Worm (Caenorhabditis elegans) whole organism, L2 larva: ENCODE measurements around the gene ttc-7.

Experiments used
- C34F6.9 ChIP-seq: fragments of 150-350 bp; optimal IDR thresholded peaks from 2 replicates; lab custom pipeline; 2014; ENCODE audit warnings: missing biosample characterization, missing genetic modification characterization
- F13H6.1 ChIP-seq: sonication (generic microtip); optimal IDR thresholded peaks from 2 replicates; lab custom pipeline; 2016; ENCODE audit warnings: missing genetic modification characterization, missing compliant biosample characterization
- R02D3.7 ChIP-seq: fragments of 150-350 bp; optimal IDR thresholded peaks from 2 replicates; lab custom pipeline; 2014; ENCODE audit warnings: missing biosample characterization, missing genetic modification characterization
- ZK546.5 ChIP-seq: sonication (generic microtip); optimal IDR thresholded peaks from 2 replicates; lab custom pipeline; 2017; ENCODE audit warnings: missing biosample characterization, missing genetic modification characterization
- alr-1 ChIP-seq: fragments of 150-350 bp; optimal IDR thresholded peaks from 2 replicates; lab custom pipeline; 2014; ENCODE audit warnings: missing biosample characterization, missing genetic modification characterization
- aly-2 ChIP-seq: fragments of 150-350 bp; optimal IDR thresholded peaks from 2 replicates; lab custom pipeline; 2014; ENCODE audit warnings: missing biosample characterization, missing genetic modification characterization
- ama-1 ChIP-seq: fragments of 150-350 bp; optimal IDR thresholded peaks from 2 replicates; lab custom pipeline; 2018; ENCODE audit warnings: inconsistent platforms
- ceh-16 ChIP-seq: fragments of 150-350 bp; optimal IDR thresholded peaks from 2 replicates; lab custom pipeline; 2014; ENCODE audit warnings: missing biosample characterization, missing genetic modification characterization
- ceh-82 ChIP-seq: fragments of 150-350 bp; optimal IDR thresholded peaks from 2 replicates; lab custom pipeline; 2014; ENCODE audit warnings: missing biosample characterization, missing genetic modification characterization
- crh-2 ChIP-seq: sonication (generic microtip); optimal IDR thresholded peaks from 2 replicates; lab custom pipeline; 2017; ENCODE audit warnings: missing biosample characterization, missing genetic modification characterization
- dmd-4 ChIP-seq: sonication (generic microtip); optimal IDR thresholded peaks from 2 replicates; lab custom pipeline; 2017; ENCODE audit warnings: missing biosample characterization, missing genetic modification characterization
- egl-27 ChIP-seq: sonication (generic microtip); optimal IDR thresholded peaks from 3 replicates; lab custom pipeline; 2017; ENCODE audit warnings: missing biosample characterization, missing genetic modification reagents, missing genetic modification characterization
- elt-1 ChIP-seq: fragments of 150-350 bp; optimal IDR thresholded peaks from 2 replicates; lab custom pipeline; 2014; ENCODE audit warnings: missing biosample characterization, missing genetic modification characterization
- elt-3 ChIP-seq: sonication (generic microtip); optimal IDR thresholded peaks from 2 replicates; lab custom pipeline; 2017; ENCODE audit warnings: missing biosample characterization, missing genetic modification characterization
- fos-1 ChIP-seq: fragments of 150-350 bp; optimal IDR thresholded peaks from 2 replicates; lab custom pipeline; 2014; ENCODE audit warnings: missing biosample characterization, missing genetic modification characterization
- gmeb-1 ChIP-seq: fragments of 150-350 bp; optimal IDR thresholded peaks from 2 replicates; lab custom pipeline; 2014; ENCODE audit warnings: missing biosample characterization, missing genetic modification characterization
- lin-11 ChIP-seq: fragments of 150-350 bp; sonication (generic microtip); optimal IDR thresholded peaks from 2 replicates; lab custom pipeline; 2014; ENCODE audit warnings: missing biosample characterization, missing genetic modification characterization, inconsistent platforms, mixed read lengths
- lin-13 ChIP-seq: fragments of 150-350 bp; optimal IDR thresholded peaks from 2 replicates; lab custom pipeline; 2014; ENCODE audit warnings: missing biosample characterization, missing genetic modification reagents, missing genetic modification characterization
- lin-39 ChIP-seq: fragments of 150-350 bp; optimal IDR thresholded peaks from 2 replicates; lab custom pipeline; 2014; ENCODE audit warnings: missing biosample characterization, missing genetic modification reagents, missing genetic modification characterization
- lsy-2 ChIP-seq, 2 experiments: fragments of 150-350 bp in 1 of 2; sonication (generic microtip) in 1 of 2; optimal IDR thresholded peaks; 2 replicates each; lab custom pipeline; 2014 to 2017; ENCODE audit warnings: missing biosample characterization in 2 of 2, missing genetic modification characterization in 2 of 2
- mab-5 ChIP-seq: fragments of 150-350 bp; optimal IDR thresholded peaks from 2 replicates; lab custom pipeline; 2014; ENCODE audit warnings: missing biosample characterization, missing genetic modification characterization
- mbf-1 ChIP-seq: sonication (generic microtip); optimal IDR thresholded peaks from 2 replicates; lab custom pipeline; 2017; ENCODE audit warnings: missing biosample characterization, missing genetic modification characterization
- mdl-1 ChIP-seq, 2 experiments: fragments of 150-350 bp in 1 of 2; sonication (generic microtip) in 1 of 2; optimal IDR thresholded peaks; 2 replicates each; lab custom pipeline; 2017; ENCODE audit warnings: missing biosample characterization in 2 of 2, missing genetic modification characterization in 2 of 2
- nhr-11 ChIP-seq: fragments of 150-350 bp; optimal IDR thresholded peaks from 2 replicates; lab custom pipeline; 2014; ENCODE audit warnings: missing biosample characterization, missing genetic modification characterization
- nhr-12 ChIP-seq: fragments of 150-350 bp; optimal IDR thresholded peaks from 2 replicates; lab custom pipeline; 2014; ENCODE audit warnings: missing biosample characterization, missing genetic modification characterization
- nhr-129 ChIP-seq: fragments of 150-350 bp; optimal IDR thresholded peaks from 2 replicates; lab custom pipeline; 2014; ENCODE audit warnings: missing biosample characterization, missing genetic modification characterization
- nhr-21 ChIP-seq: fragments of 150-350 bp; optimal IDR thresholded peaks from 2 replicates; lab custom pipeline; 2014; ENCODE audit warnings: missing biosample characterization, missing genetic modification characterization
- nhr-23 ChIP-seq: fragments of 150-350 bp; optimal IDR thresholded peaks from 2 replicates; lab custom pipeline; 2014; ENCODE audit warnings: missing biosample characterization, missing genetic modification reagents, missing genetic modification characterization
- nhr-237 ChIP-seq: fragments of 150-350 bp; optimal IDR thresholded peaks from 2 replicates; lab custom pipeline; 2014; ENCODE audit warnings: missing biosample characterization, missing genetic modification characterization
- nhr-25 ChIP-seq: fragments of 150-350 bp; sonication (generic microtip); optimal IDR thresholded peaks from 3 replicates; lab custom pipeline; 2014; ENCODE audit warnings: missing biosample characterization, missing genetic modification characterization
- nhr-6 ChIP-seq: fragments of 150-350 bp; optimal IDR thresholded peaks from 2 replicates; lab custom pipeline; 2014; ENCODE audit warnings: missing biosample characterization, missing genetic modification characterization
- nhr-77 ChIP-seq: fragments of 150-350 bp; optimal IDR thresholded peaks from 2 replicates; lab custom pipeline; 2014; ENCODE audit warnings: missing biosample characterization, missing genetic modification characterization
- peb-1 ChIP-seq: fragments of 150-350 bp; optimal IDR thresholded peaks from 2 replicates; lab custom pipeline; 2014; ENCODE audit warnings: missing biosample characterization, missing genetic modification characterization
- sem-4 ChIP-seq: fragments of 150-350 bp; optimal IDR thresholded peaks from 2 replicates; lab custom pipeline; 2014; ENCODE audit warnings: missing biosample characterization, missing genetic modification reagents, missing genetic modification characterization
- skn-1 ChIP-seq: sonication (generic microtip); optimal IDR thresholded peaks from 2 replicates; lab custom pipeline; 2017; ENCODE audit warnings: missing biosample characterization, missing genetic modification characterization
- sma-3 ChIP-seq: sonication (generic microtip); optimal IDR thresholded peaks from 2 replicates; lab custom pipeline; 2016; ENCODE audit warnings: missing genetic modification reagents, missing genetic modification characterization, missing compliant biosample characterization
- sma-9 ChIP-seq, 2 experiments: fragments of 150-350 bp in 1 of 2; sonication (generic microtip) in 1 of 2; optimal IDR thresholded peaks; 2 replicates each; lab custom pipeline; 2014 to 2016; ENCODE audit warnings: missing genetic modification characterization in 2 of 2, mild to moderate bottlenecking in 1 of 2, missing biosample characterization in 1 of 2, missing compliant biosample characterization in 1 of 2, missing genetic modification reagents in 1 of 2, moderate library complexity in 1 of 2
- snpc-4 ChIP-seq: fragments of 150-350 bp; optimal IDR thresholded peaks from 2 replicates; lab custom pipeline; 2014; ENCODE audit warnings: missing biosample characterization, missing genetic modification characterization
- unc-39 ChIP-seq: fragments of 150-350 bp; optimal IDR thresholded peaks from 2 replicates; lab custom pipeline; 2014; ENCODE audit warnings: missing biosample characterization, missing genetic modification characterization
- unc-55 ChIP-seq: fragments of 150-350 bp; sonication (generic microtip); optimal IDR thresholded peaks from 3 replicates; lab custom pipeline; 2014; ENCODE audit warnings: missing biosample characterization, missing genetic modification reagents, missing genetic modification characterization
- unc-62 ChIP-seq: fragments of 150-350 bp; optimal IDR thresholded peaks from 2 replicates; lab custom pipeline; 2014; ENCODE audit warnings: missing biosample characterization, missing genetic modification reagents, missing genetic modification characterization
- zag-1 ChIP-seq: fragments of 150-350 bp; optimal IDR thresholded peaks from 2 replicates; lab custom pipeline; 2014; ENCODE audit warnings: missing biosample characterization, missing genetic modification characterization
- ztf-1 ChIP-seq: fragments of 200-800 bp; sonication (Bioruptor generic); conservative IDR thresholded peaks from 2 replicates; pipeline ENCODE4 v1.3.6; 2022; ENCODE audit warnings: missing genetic modification characterization, missing compliant biosample characterization
- ztf-11 ChIP-seq: sonication (generic microtip); optimal IDR thresholded peaks from 2 replicates; lab custom pipeline; 2017; ENCODE audit warnings: missing biosample characterization, missing genetic modification characterization

Gene ttc-7

ce11 chrIII:1903966-1904365 lies 43.7 kb downstream of the ttc-7 start:
- TF ChIP-seq ZK546.5 (no peak), sma-9 (GFP tag; optimal IDR thresholded peaks at IDR 0.05; lab: Kevin White, UChicago) (no peak), sma-9 (tag; optimal IDR thresholded peaks at IDR 0.05; lab: Kevin White, UChicago) (no peak), lin-13 (GFP tag; lab: Kevin White, UChicago) (no peak), dmd-4 (tag; lab: Kevin White, UChicago) (no peak), egl-27 (no peak), zag-1 (tag; lab: Kevin White, UChicago) (no peak), sma-3 (GFP tag; lab: Kevin White, UChicago) (no peak), nhr-237 (no peak), nhr-12 (tag; lab: Kevin White, UChicago) (no peak)

ce11 chrIII:1905589-1905988 lies 45.4 kb downstream of the ttc-7 start, which contains the start of the genes B0524.6 and pqn-41:
B0524.6 (minus strand) TSS chrIII:1905640.
pqn-41 (plus strand) TSS chrIII:1905958.
- TF ChIP-seq C34F6.9 = peak; percentile 74
- peak; percentile 70 for TF ChIP-seq gmeb-1
- peak; percentile 91 for TF ChIP-seq unc-55
- no peak for TF ChIP-seq lin-11 (tag; lab: Kevin White, UChicago)
- no peak for TF ChIP-seq skn-1
- TF ChIP-seq lsy-2 (tag; optimal IDR thresholded peaks at IDR 0.05; lab: Kevin White, UChicago) = peak in 1 of 2 experiments; percentile 86
- TF ChIP-seq lin-13 (GFP tag; lab: Kevin White, UChicago) = peak; percentile 71
- TF ChIP-seq nhr-237 = no peak
- no peak for TF ChIP-seq nhr-21
- peak; percentile 37 for TF ChIP-seq crh-2
- TF ChIP-seq F13H6.1 (tag; lab: Kevin White, UChicago) = peak; percentile 43
- peak; percentile 18 for TF ChIP-seq nhr-25 (tag; lab: Kevin White, UChicago)
- peak; percentile 5 for TF ChIP-seq fos-1 (tag; lab: Kevin White, UChicago)
- peak; percentile 32 for TF ChIP-seq sem-4 (tag; lab: Kevin White, UChicago)
- TF ChIP-seq, all 48 proteins: peak for 10

- TF ChIP-seq nhr-6 (tag; lab: Kevin White, UChicago) (no peak), nhr-11 (tag; lab: Kevin White, UChicago) (no peak), alr-1 (no peak), elt-1 (tag; lab: Kevin White, UChicago) (no peak)
- TF ChIP-seq, all 48 proteins: peak for 0
These were observed 58.2 kb downstream of the ttc-7 start for ce11 chrIII:1918311-1918932.

- TF ChIP-seq elt-1 (tag; lab: Kevin White, UChicago) (peak; percentile 13), alr-1 (no peak), nhr-237 (peak; percentile 74), nhr-77 (no peak), ztf-11 (tag; lab: Kevin White, UChicago) (peak; percentile 36), unc-55 (peak; percentile 92), unc-39 (no peak), mdl-1 (tag; optimal IDR thresholded peaks at IDR 0.05; lab: Kevin White, UChicago) (peak; percentile 96), sem-4 (tag; lab: Kevin White, UChicago) (peak; percentile 94), aly-2 (tag; lab: Kevin White, UChicago) (no peak), nhr-6 (tag; lab: Kevin White, UChicago) (peak; percentile 86), R02D3.7 (tag; lab: Kevin White, UChicago) (peak; percentile 31), nhr-21 (peak; percentile 98), lin-11 (tag; lab: Kevin White, UChicago) (peak; percentile 84), nhr-25 (tag; lab: Kevin White, UChicago) (peak; percentile 97), lin-39 (no peak), mab-5 (tag; lab: Kevin White, UChicago) (peak; percentile 95), nhr-11 (tag; lab: Kevin White, UChicago) (no peak), elt-3 (tag; lab: Kevin White, UChicago) (no peak), nhr-12 (tag; lab: Kevin White, UChicago) (no peak), egl-27 (peak; percentile 100), ceh-16 (tag; lab: Kevin White, UChicago) (peak; percentile 85), unc-62 (GFP tag; lab: Kevin White, UChicago) (peak; percentile 48), ama-1 (lab: Kevin White, UChicago) (peak; percentile 62), ztf-1 (0 out of 2 replicates have a peak, but pooled peaks have one; percentile 90), mbf-1 (peak; percentile 1), gmeb-1 (peak; percentile 80), skn-1 (no peak), sma-3 (GFP tag; lab: Kevin White, UChicago) (peak; percentile 98), nhr-23 (tag; lab: Kevin White, UChicago) (no peak), fos-1 (tag; lab: Kevin White, UChicago) (peak; percentile 82), peb-1 (tag; lab: Kevin White, UChicago) (no peak), snpc-4 (tag; lab: Kevin White, UChicago) (peak; percentile 86), dmd-4 (tag; lab: Kevin White, UChicago) (no peak), zag-1 (tag; lab: Kevin White, UChicago) (peak; percentile 85), ceh-82 (peak; percentile 57), ZK546.5 (no peak), crh-2 (peak; percentile 93), nhr-129 (tag; lab: Kevin White, UChicago) (peak; percentile 88)
These were observed 61.0 kb downstream of the ttc-7 start for ce11 chrIII:1921136-1921680.
